Worm (Caenorhabditis elegans) whole organism, late embryonic: ENCODE data around the gene egl-19.

ENCODE experiments used
- C08G9.2 ChIP-seq: sonication (generic microtip); optimal IDR thresholded peaks from 2 replicates; lab custom pipeline; 2016; ENCODE audit warnings: mild to moderate bottlenecking, missing genetic modification characterization, moderate library complexity, missing compliant biosample characterization
- C38D4.7 ChIP-seq: fragments of 200-800 bp; sonication (Bioruptor generic); optimal IDR thresholded peaks from 2 replicates; lab custom pipeline; 2018; ENCODE audit warnings: mild to moderate bottlenecking, missing genetic modification characterization, moderate library complexity, missing compliant biosample characterization
- K02D7.2 ChIP-seq: sonication (generic microtip); optimal IDR thresholded peaks from 2 replicates; lab custom pipeline; 2017; ENCODE audit warnings: mild to moderate bottlenecking, missing genetic modification characterization, missing compliant biosample characterization
- ahr-1 ChIP-seq: sonication (generic microtip); optimal IDR thresholded peaks from 2 replicates; lab custom pipeline; 2016; ENCODE audit warnings: missing genetic modification characterization, missing compliant biosample characterization
- ceh-14 ChIP-seq: sonication (generic microtip); optimal IDR thresholded peaks from 2 replicates; lab custom pipeline; 2016; ENCODE audit warnings: missing genotype, missing genetic modification characterization, missing compliant biosample characterization
- ceh-18 ChIP-seq: sonication (generic microtip); optimal IDR thresholded peaks from 2 replicates; lab custom pipeline; 2016; ENCODE audit warnings: missing genetic modification characterization, missing compliant biosample characterization
- ceh-19 ChIP-seq: fragments of 200-800 bp; sonication (Bioruptor generic); optimal IDR thresholded peaks from 2 replicates; lab custom pipeline; 2018; ENCODE audit warnings: mild to moderate bottlenecking, missing genetic modification characterization, missing compliant biosample characterization
- ceh-2 ChIP-seq: sonication (generic microtip); optimal IDR thresholded peaks from 2 replicates; lab custom pipeline; 2016; ENCODE audit warnings: missing genotype, missing genetic modification characterization, missing compliant biosample characterization
- ceh-24 ChIP-seq: sonication (generic microtip); optimal IDR thresholded peaks from 2 replicates; lab custom pipeline; 2016; ENCODE audit warnings: mild to moderate bottlenecking, missing genetic modification characterization, missing compliant biosample characterization
- ceh-30 ChIP-seq: fragments of 150-350 bp; optimal IDR thresholded peaks from 2 replicates; lab custom pipeline; 2014; ENCODE audit warnings: missing biosample characterization, missing genetic modification characterization
- ceh-31 ChIP-seq: sonication (generic microtip); optimal IDR thresholded peaks from 2 replicates; lab custom pipeline; 2016; ENCODE audit warnings: missing genetic modification characterization, missing compliant biosample characterization
- ceh-34 ChIP-seq: sonication (generic microtip); optimal IDR thresholded peaks from 2 replicates; lab custom pipeline; 2016; ENCODE audit warnings: mild to moderate bottlenecking, missing genetic modification characterization, missing compliant biosample characterization
- ceh-48 ChIP-seq: sonication (generic microtip); optimal IDR thresholded peaks from 2 replicates; lab custom pipeline; 2016; ENCODE audit warnings: missing genetic modification characterization, inconsistent platforms, missing compliant biosample characterization
- che-1 ChIP-seq: sonication (generic microtip); optimal IDR thresholded peaks from 2 replicates; lab custom pipeline; 2016; ENCODE audit warnings: mild to moderate bottlenecking, missing genetic modification characterization, missing compliant biosample characterization
- dmd-4 ChIP-seq: sonication (generic microtip); optimal IDR thresholded peaks from 2 replicates; lab custom pipeline; 2016; ENCODE audit warnings: borderline replicate concordance, missing genetic modification characterization, missing compliant biosample characterization
- elt-4 ChIP-seq: sonication (generic microtip); optimal IDR thresholded peaks from 2 replicates; lab custom pipeline; 2016; ENCODE audit warnings: missing genetic modification characterization, missing compliant biosample characterization
- ets-4 ChIP-seq: sonication (generic microtip); optimal IDR thresholded peaks from 2 replicates; lab custom pipeline; 2016; ENCODE audit warnings: missing genetic modification characterization, missing compliant biosample characterization
- eyg-1 ChIP-seq: sonication (generic microtip); optimal IDR thresholded peaks from 2 replicates; lab custom pipeline; 2016; ENCODE audit warnings: missing genotype, missing genetic modification characterization, missing compliant biosample characterization
- fax-1 ChIP-seq: sonication (generic microtip); optimal IDR thresholded peaks from 2 replicates; lab custom pipeline; 2016; ENCODE audit warnings: missing genotype, missing genetic modification characterization, missing compliant biosample characterization
- fkh-10 ChIP-seq: fragments of 150-350 bp; optimal IDR thresholded peaks from 2 replicates; lab custom pipeline; 2014; ENCODE audit warnings: missing biosample characterization, missing genetic modification reagents, missing genetic modification characterization
- fkh-6 ChIP-seq: sonication (generic microtip); optimal IDR thresholded peaks from 2 replicates; lab custom pipeline; 2016; ENCODE audit warnings: missing genetic modification characterization, missing compliant biosample characterization
- hlh-6 ChIP-seq: sonication (generic microtip); optimal IDR thresholded peaks from 2 replicates; lab custom pipeline; 2016; ENCODE audit warnings: missing genotype, missing genetic modification characterization, missing compliant biosample characterization
- hlh-8 ChIP-seq: sonication (generic microtip); optimal IDR thresholded peaks from 2 replicates; lab custom pipeline; 2016; ENCODE audit warnings: missing genotype, missing genetic modification characterization, missing compliant biosample characterization
- madf-2 ChIP-seq: sonication (generic microtip); optimal IDR thresholded peaks from 2 replicates; lab custom pipeline; 2017; ENCODE audit warnings: missing genetic modification characterization, missing compliant biosample characterization
- nfya-1 ChIP-seq: sonication (generic microtip); optimal IDR thresholded peaks from 2 replicates; lab custom pipeline; 2017; ENCODE audit warnings: missing genetic modification characterization, mild to moderate bottlenecking, missing compliant biosample characterization, antibody characterized with exemption, moderate library complexity
- nhr-11 ChIP-seq: fragments of 150-350 bp; optimal IDR thresholded peaks from 2 replicates; lab custom pipeline; 2014; ENCODE audit warnings: missing biosample characterization, missing genetic modification characterization
- odd-2 ChIP-seq: sonication (generic microtip); optimal IDR thresholded peaks from 2 replicates; lab custom pipeline; 2017; ENCODE audit warnings: antibody characterized with exemption, mild to moderate bottlenecking, missing genetic modification characterization, missing compliant biosample characterization
- pag-3 ChIP-seq: sonication (generic microtip); optimal IDR thresholded peaks from 2 replicates; lab custom pipeline; 2016; ENCODE audit warnings: missing compliant biosample characterization, missing genetic modification characterization, borderline replicate concordance
- pat-9 ChIP-seq: fragments of 200-800 bp; sonication (Bioruptor generic); optimal IDR thresholded peaks from 2 replicates; lab custom pipeline; 2018; ENCODE audit warnings: mild to moderate bottlenecking, missing genetic modification characterization, moderate library complexity, missing compliant biosample characterization
- pax-1 ChIP-seq: fragments of 150-350 bp; optimal IDR thresholded peaks from 2 replicates; lab custom pipeline; 2014; ENCODE audit warnings: missing biosample characterization, missing genetic modification characterization
- pros-1 ChIP-seq: fragments of 150-350 bp; optimal IDR thresholded peaks from 2 replicates; lab custom pipeline; 2014; ENCODE audit warnings: missing biosample characterization, missing genetic modification reagents, missing genetic modification characterization
- ref-2 ChIP-seq: sonication (generic microtip); optimal IDR thresholded peaks from 2 replicates; lab custom pipeline; 2016; ENCODE audit warnings: missing genetic modification characterization, missing compliant biosample characterization
- rnt-1 ChIP-seq: sonication (generic microtip); optimal IDR thresholded peaks from 2 replicates; lab custom pipeline; 2016; ENCODE audit warnings: missing genetic modification characterization, missing compliant biosample characterization
- sdc-2 ChIP-seq: sonication (generic microtip); optimal IDR thresholded peaks from 2 replicates; lab custom pipeline; 2016; ENCODE audit warnings: missing genotype, missing genetic modification characterization, missing compliant biosample characterization
- sox-2 ChIP-seq: fragments of 200-800 bp; sonication (Bioruptor generic); IDR thresholded peaks from 2 replicates; pipeline ENCODE4 v1.3.6; 2022; ENCODE audit warnings: missing genetic modification reagents, missing genetic modification characterization, missing compliant biosample characterization
- syd-9 ChIP-seq: sonication (generic microtip); optimal IDR thresholded peaks from 2 replicates; lab custom pipeline; 2016; ENCODE audit warnings: mild to moderate bottlenecking, missing genetic modification characterization, moderate library complexity, missing compliant biosample characterization
- tbx-2 ChIP-seq: sonication (generic microtip); optimal IDR thresholded peaks from 2 replicates; lab custom pipeline; 2016; ENCODE audit warnings: missing genetic modification characterization, missing compliant biosample characterization
- tbx-7 ChIP-seq: sonication (generic microtip); optimal IDR thresholded peaks from 2 replicates; lab custom pipeline; 2016; ENCODE audit warnings: missing genotype, missing genetic modification characterization, missing compliant biosample characterization
- unc-3 ChIP-seq, 2 experiments: fragments of 200-800 bp in 1 of 2; sonication (Bioruptor generic) in 1 of 2; sonication (generic microtip) in 1 of 2; conservative IDR thresholded peaks in 1 of 2; optimal IDR thresholded peaks in 1 of 2; 2 replicates each; pipeline versions ENCODE4 v1.3.6 to Lab custom; 2016 to 2022; ENCODE audit warnings: missing compliant biosample characterization in 2 of 2, missing genetic modification characterization in 2 of 2, missing genetic modification reagents in 1 of 2
- unc-42 ChIP-seq: sonication (generic microtip); optimal IDR thresholded peaks from 2 replicates; lab custom pipeline; 2016; ENCODE audit warnings: missing genotype, missing genetic modification characterization, missing compliant biosample characterization
- unc-55 ChIP-seq: sonication (generic microtip); optimal IDR thresholded peaks from 2 replicates; lab custom pipeline; 2017; ENCODE audit warnings: missing biosample characterization, missing genetic modification reagents, missing genetic modification characterization
- unc-86 ChIP-seq: sonication (generic microtip); optimal IDR thresholded peaks from 2 replicates; lab custom pipeline; 2016; ENCODE audit warnings: missing genetic modification characterization, missing compliant biosample characterization
- ztf-16 ChIP-seq: sonication (generic microtip); optimal IDR thresholded peaks from 2 replicates; lab custom pipeline; 2017; ENCODE audit warnings: missing genetic modification characterization, missing compliant biosample characterization

The egl-19 gene

DNA sequence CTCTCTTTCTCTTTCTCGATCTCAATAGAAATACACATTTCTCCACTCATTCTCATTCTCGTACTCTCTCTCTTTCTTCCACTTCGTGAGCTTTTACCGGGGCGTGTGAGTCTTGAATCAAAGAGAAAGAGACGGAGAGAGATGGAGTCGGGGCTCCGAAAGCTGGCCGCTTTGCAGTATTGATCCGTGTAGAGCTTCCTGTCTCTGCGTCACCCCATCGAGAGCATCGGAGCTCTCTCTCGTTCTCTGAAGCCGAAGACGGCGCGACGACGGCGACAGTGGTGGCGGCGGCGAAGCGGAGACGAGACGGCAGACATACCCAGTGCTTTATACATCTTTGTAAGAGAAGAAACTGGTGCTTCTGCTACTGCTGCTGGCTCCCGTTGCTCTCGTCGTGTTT is 3.3 kb upstream of the egl-19 start:
- no peak for TF ChIP-seq pax-1 (tag; lab: Kevin White, UChicago)
- TF ChIP-seq K02D7.2: no peak
- no peak for TF ChIP-seq hlh-8
- TF ChIP-seq unc-3 (GFP tag; conservative IDR thresholded peaks at IDR 0.05; lab: Robert Waterston, UW): no peak
- no peak for TF ChIP-seq unc-3 (tag; optimal IDR thresholded peaks at IDR 0.05; lab: Kevin White, UChicago)
- TF ChIP-seq ceh-24: no peak
- TF ChIP-seq C08G9.2 (tag; lab: Kevin White, UChicago): no peak
- no peak for TF ChIP-seq ets-4 (tag; lab: Kevin White, UChicago)
- peak; percentile 87 for TF ChIP-seq nfya-1
- TF ChIP-seq nhr-11 (tag; lab: Kevin White, UChicago): no peak
- no peak for TF ChIP-seq fkh-6 (tag; lab: Kevin White, UChicago)
- TF ChIP-seq tbx-2 (tag; lab: Kevin White, UChicago): peak; percentile 75
- TF ChIP-seq odd-2 (tag; lab: Kevin White, UChicago): no peak
- peak; percentile 56 for TF ChIP-seq rnt-1 (tag; lab: Kevin White, UChicago)
- peak; percentile 91 for TF ChIP-seq ceh-31 (tag; lab: Kevin White, UChicago)
- peak; percentile 76 for TF ChIP-seq ceh-14 (tag; lab: Kevin White, UChicago)
- TF ChIP-seq unc-86 (tag; lab: Kevin White, UChicago): no peak
- TF ChIP-seq pros-1: peak; percentile 34
- peak; percentile 6 for TF ChIP-seq sdc-2 (tag; lab: Kevin White, UChicago)
- TF ChIP-seq che-1: no peak
- peak; percentile 66 for TF ChIP-seq ceh-34 (tag; lab: Kevin White, UChicago)
- peak; percentile 41 for TF ChIP-seq fax-1
- no peak for TF ChIP-seq ztf-16
- no peak for TF ChIP-seq pat-9 (tag; lab: Kevin White, UChicago)
- peak; percentile 48 for TF ChIP-seq unc-55
- peak; percentile 27 for TF ChIP-seq syd-9 (tag; lab: Kevin White, UChicago)
- TF ChIP-seq unc-42 (tag; lab: Kevin White, UChicago): peak; percentile 67
- TF ChIP-seq ceh-19: peak; percentile 61
- peak; percentile 94 for TF ChIP-seq ceh-48 (tag; lab: Kevin White, UChicago)
- no peak for TF ChIP-seq ahr-1 (tag; lab: Kevin White, UChicago)
- no peak for TF ChIP-seq ceh-30
- TF ChIP-seq C38D4.7 (GFP tag; lab: Kevin White, UChicago): peak; percentile 7
- TF ChIP-seq pag-3 (tag; lab: Kevin White, UChicago): peak; percentile 54
- peak; percentile 22 for TF ChIP-seq madf-2 (tag; lab: Kevin White, UChicago)
- TF ChIP-seq eyg-1: no peak
- TF ChIP-seq ceh-18: peak; percentile 71
- peak; percentile 58 for TF ChIP-seq fkh-10 (GFP tag; lab: Kevin White, UChicago)
- TF ChIP-seq hlh-6 (tag; lab: Kevin White, UChicago): peak; percentile 20
- no peak for TF ChIP-seq sox-2 (GFP tag; lab: Robert Waterston, UW)
- TF ChIP-seq dmd-4: no peak
- no peak for TF ChIP-seq elt-4
- TF ChIP-seq ref-2 (tag; lab: Kevin White, UChicago): no peak
- TF ChIP-seq ceh-2 (tag; lab: Kevin White, UChicago): peak; percentile 20

DNA sequence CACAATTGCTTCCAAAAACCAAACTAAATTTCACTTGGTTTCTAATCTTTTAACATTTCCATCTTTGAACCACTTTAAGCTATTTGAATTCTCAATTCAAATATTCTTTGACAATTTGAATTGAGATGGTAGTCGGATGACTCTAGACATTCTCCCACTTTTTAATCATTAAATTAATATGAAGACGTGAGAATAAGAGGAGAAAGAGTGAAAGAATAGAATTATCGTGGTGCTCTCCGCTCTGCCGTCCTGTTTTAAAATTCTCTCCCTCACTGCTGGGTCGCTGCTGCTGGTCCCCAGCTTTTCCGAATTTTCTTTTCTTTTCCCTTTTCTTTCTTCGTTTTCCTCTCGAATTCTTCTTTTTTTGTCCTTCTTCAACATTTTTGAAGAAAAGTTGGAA is 2.0 kb upstream of the egl-19 start:
- peak; percentile 61 for TF ChIP-seq unc-42 (tag; lab: Kevin White, UChicago)
- peak; percentile 11 for TF ChIP-seq ceh-31 (tag; lab: Kevin White, UChicago)
- TF ChIP-seq tbx-7 (tag; lab: Kevin White, UChicago): no peak
